Worm (Caenorhabditis elegans) whole organism, young adult: ENCODE data around the gene B0285.3.

ENCODE experiments used
- B0261.1 ChIP-seq: sonication (generic microtip); optimal IDR thresholded peaks from 2 replicates; lab custom pipeline; 2016; ENCODE audit warnings: mild to moderate bottlenecking, missing genetic modification characterization, moderate library complexity, missing compliant biosample characterization
- B0336.3 ChIP-seq: fragments of 200-800 bp; sonication (Bioruptor generic); IDR thresholded peaks from 2 replicates; pipeline ENCODE4 v1.3.6; 2022; ENCODE audit warnings: missing genetic modification characterization, missing compliant biosample characterization
- D2030.7 ChIP-seq: fragments of 200-800 bp; sonication (Bioruptor generic); IDR thresholded peaks from 2 replicates; pipeline ENCODE4 v1.3.6; 2022; ENCODE audit warnings: missing genetic modification reagents, missing genetic modification characterization, missing compliant biosample characterization
- F23B12.7 ChIP-seq: sonication (generic microtip); optimal IDR thresholded peaks from 2 replicates; lab custom pipeline; 2017; ENCODE audit warnings: missing genetic modification characterization, mild to moderate bottlenecking, missing compliant biosample characterization, antibody characterized with exemption, moderate library complexity; ENCODE audit not compliant: insufficient read depth
- F33H1.4 ChIP-seq: fragments of 200-800 bp; sonication (Bioruptor generic); IDR thresholded peaks from 2 replicates; pipeline ENCODE4 v1.3.6; 2022; ENCODE audit warnings: missing genetic modification reagents, missing genetic modification characterization, missing compliant biosample characterization
- F39B2.1 ChIP-seq: fragments of 200-800 bp; sonication (Bioruptor generic); IDR thresholded peaks from 2 replicates; pipeline ENCODE4 v1.3.6; 2022; ENCODE audit warnings: missing genetic modification reagents, missing genetic modification characterization, missing compliant biosample characterization
- F57A8.1 ChIP-seq: fragments of 200-800 bp; sonication (Bioruptor generic); optimal IDR thresholded peaks from 2 replicates; lab custom pipeline; 2018; ENCODE audit warnings: mild to moderate bottlenecking, missing genetic modification characterization, moderate library complexity, missing compliant biosample characterization
- F57C9.4 ChIP-seq: sonication (generic microtip); optimal IDR thresholded peaks from 2 replicates; lab custom pipeline; 2017; ENCODE audit warnings: mild to moderate bottlenecking, missing genetic modification characterization, missing compliant biosample characterization
- K11D2.4 ChIP-seq: fragments of 200-800 bp; sonication (Bioruptor generic); IDR thresholded peaks from 2 replicates; pipeline ENCODE4 v1.3.6; 2022; ENCODE audit warnings: missing genetic modification reagents, missing genetic modification characterization, missing compliant biosample characterization
- K12H6.12 ChIP-seq: fragments of 200-800 bp; sonication (Bioruptor generic); optimal IDR thresholded peaks from 2 replicates; lab custom pipeline; 2018; ENCODE audit warnings: mild to moderate bottlenecking, missing genetic modification characterization, missing compliant biosample characterization
- Y67H2A.10 ChIP-seq: fragments of 200-800 bp; sonication (Bioruptor generic); conservative IDR thresholded peaks from 2 replicates; pipeline ENCODE4 v1.3.6; 2022; ENCODE audit warnings: missing genetic modification reagents, missing genetic modification characterization, missing compliant biosample characterization
- Y95B8A.8 ChIP-seq: fragments of 200-800 bp; sonication (Bioruptor generic); IDR thresholded peaks from 2 replicates; pipeline ENCODE4 v1.3.6; 2022; ENCODE audit warnings: missing genetic modification reagents, missing genetic modification characterization, missing compliant biosample characterization
- ama-1 ChIP-seq, 3 experiments: fragments of 150-350 bp in 1 of 3; sonication (generic microtip) in 2 of 3; optimal IDR thresholded peaks; 2 replicates each; lab custom pipeline; 2014 to 2018; ENCODE audit warnings: missing biosample characterization in 2 of 3, missing genetic modification characterization in 2 of 3, missing genetic modification reagents in 2 of 3
- aptf-2 ChIP-seq: fragments of 200-800 bp; sonication (Bioruptor generic); conservative IDR thresholded peaks from 2 replicates; pipeline ENCODE4 v1.3.6; 2022; ENCODE audit warnings: missing genetic modification reagents, missing genetic modification characterization, missing compliant biosample characterization
- athp-1 ChIP-seq: sonication (generic microtip); optimal IDR thresholded peaks from 2 replicates; lab custom pipeline; 2017; ENCODE audit warnings: mild to moderate bottlenecking, missing genetic modification characterization, missing compliant biosample characterization
- attf-5 ChIP-seq: fragments of 200-800 bp; sonication (Bioruptor generic); optimal IDR thresholded peaks from 2 replicates; lab custom pipeline; 2018; ENCODE audit warnings: mild to moderate bottlenecking, missing genetic modification characterization, missing compliant biosample characterization
- cebp-2 ChIP-seq: fragments of 200-800 bp; sonication (Bioruptor generic); IDR thresholded peaks from 2 replicates; pipeline ENCODE4 v1.3.6; 2022; ENCODE audit warnings: missing genetic modification characterization, missing compliant biosample characterization
- ceh-40 ChIP-seq: fragments of 200-800 bp; sonication (Bioruptor generic); IDR thresholded peaks from 2 replicates; pipeline ENCODE4 v1.3.6; 2022; ENCODE audit warnings: missing genetic modification characterization, missing compliant biosample characterization
- dox-1 ChIP-seq: fragments of 200-800 bp; sonication (Bioruptor generic); IDR thresholded peaks from 2 replicates; pipeline ENCODE4 v1.3.6; 2022; ENCODE audit warnings: missing genetic modification reagents, missing genetic modification characterization, missing compliant biosample characterization
- dpl-1 ChIP-seq: fragments of 150-350 bp; optimal IDR thresholded peaks from 2 replicates; lab custom pipeline; 2014; ENCODE audit warnings: missing biosample characterization, missing genetic modification reagents, missing genetic modification characterization
- efl-1 ChIP-seq: fragments of 150-350 bp; optimal IDR thresholded peaks from 2 replicates; lab custom pipeline; 2014; ENCODE audit warnings: missing biosample characterization, missing genetic modification reagents, missing genetic modification characterization
- egl-18 ChIP-seq: fragments of 200-800 bp; sonication (Bioruptor generic); IDR thresholded peaks from 2 replicates; pipeline ENCODE4 v1.3.6; 2022; ENCODE audit warnings: missing genetic modification reagents, missing genetic modification characterization, missing compliant biosample characterization
- him-1 ChIP-seq: sonication (generic microtip); optimal IDR thresholded peaks from 2 replicates; lab custom pipeline; 2016; ENCODE audit warnings: missing genotype, missing genetic modification reagents, missing genetic modification characterization, missing compliant biosample characterization
- hlh-12 ChIP-seq: sonication (generic microtip); optimal IDR thresholded peaks from 2 replicates; lab custom pipeline; 2016; ENCODE audit warnings: missing genetic modification characterization, missing compliant biosample characterization
- hlh-26 ChIP-seq: fragments of 200-800 bp; sonication (Bioruptor generic); conservative IDR thresholded peaks from 2 replicates; pipeline ENCODE4 v1.3.6; 2022; ENCODE audit warnings: missing genetic modification reagents, missing genetic modification characterization, missing compliant biosample characterization
- hrde-1 ChIP-seq: sonication (generic microtip); optimal IDR thresholded peaks from 2 replicates; lab custom pipeline; 2016; ENCODE audit warnings: missing genetic modification characterization, mild to moderate bottlenecking, missing compliant biosample characterization, moderate library complexity, missing genotype, missing genetic modification reagents, borderline replicate concordance
- lag-1 ChIP-seq: fragments of 200-800 bp; sonication (Bioruptor generic); IDR thresholded peaks from 2 replicates; pipeline ENCODE4 v1.3.6; 2022; ENCODE audit warnings: missing genetic modification reagents, missing genetic modification characterization, missing compliant biosample characterization
- let-526 ChIP-seq: fragments of 200-800 bp; sonication (Bioruptor generic); IDR thresholded peaks from 2 replicates; pipeline ENCODE4 v1.3.6; 2022; ENCODE audit warnings: missing genetic modification reagents, missing genetic modification characterization, missing compliant biosample characterization
- lin-35 ChIP-seq, 3 experiments: fragments of 150-350 bp in 2 of 3; sonication (generic microtip) in 1 of 3; optimal IDR thresholded peaks; 2 replicates each; lab custom pipeline; 2014 to 2018; ENCODE audit warnings: missing biosample characterization in 3 of 3, missing genetic modification characterization in 3 of 3, missing genetic modification reagents in 3 of 3
- lin-40 ChIP-seq: sonication (generic microtip); optimal IDR thresholded peaks from 2 replicates; lab custom pipeline; 2016; ENCODE audit warnings: missing genetic modification characterization, mild to moderate bottlenecking, missing compliant biosample characterization, missing genotype, missing genetic modification reagents
- lin-54 ChIP-seq: fragments of 200-800 bp; sonication (Bioruptor generic); optimal IDR thresholded peaks from 2 replicates; lab custom pipeline; 2018; ENCODE audit warnings: mild to moderate bottlenecking, missing genetic modification characterization, missing compliant biosample characterization
- lir-1 ChIP-seq: fragments of 200-800 bp; sonication (Bioruptor generic); conservative IDR thresholded peaks from 2 replicates; pipeline ENCODE4 v1.3.6; 2022; ENCODE audit warnings: missing genetic modification reagents, missing genetic modification characterization, missing compliant biosample characterization
- madf-8 ChIP-seq: fragments of 200-800 bp; sonication (Bioruptor generic); conservative IDR thresholded peaks from 2 replicates; pipeline ENCODE4 v1.3.6; 2022; ENCODE audit warnings: missing genetic modification reagents, missing genetic modification characterization, missing compliant biosample characterization
- mxl-1 ChIP-seq: sonication (generic microtip); optimal IDR thresholded peaks from 2 replicates; lab custom pipeline; 2016; ENCODE audit warnings: missing genetic modification characterization, missing compliant biosample characterization
- nfya-1 ChIP-seq: sonication (generic microtip); optimal IDR thresholded peaks from 2 replicates; lab custom pipeline; 2017; ENCODE audit warnings: antibody characterized with exemption, missing compliant biosample characterization, missing genetic modification characterization, borderline replicate concordance; ENCODE audit not compliant: insufficient read depth
- nhr-120 ChIP-seq: fragments of 200-800 bp; sonication (Bioruptor generic); IDR thresholded peaks from 2 replicates; pipeline ENCODE4 v1.3.6; 2022; ENCODE audit warnings: missing genetic modification characterization, missing compliant biosample characterization
- nhr-179 ChIP-seq: sonication (generic microtip); optimal IDR thresholded peaks from 2 replicates; lab custom pipeline; 2016; ENCODE audit warnings: mild to moderate bottlenecking, missing genetic modification characterization, missing compliant biosample characterization
- nhr-27 ChIP-seq: fragments of 200-800 bp; sonication (Bioruptor generic); optimal IDR thresholded peaks from 2 replicates; lab custom pipeline; 2018; ENCODE audit warnings: mild to moderate bottlenecking, missing genetic modification characterization, moderate library complexity, missing compliant biosample characterization
- nhr-80 ChIP-seq: sonication (generic microtip); optimal IDR thresholded peaks from 2 replicates; lab custom pipeline; 2016; ENCODE audit warnings: missing genetic modification characterization, missing compliant biosample characterization
- pha-4 ChIP-seq: fragments of 150-350 bp; sonication (generic microtip); optimal IDR thresholded peaks from 2 replicates; lab custom pipeline; 2014; ENCODE audit warnings: missing biosample characterization, missing genetic modification reagents, missing genetic modification characterization
- rcor-1 ChIP-seq: fragments of 200-800 bp; sonication (Bioruptor generic); IDR thresholded peaks from 2 replicates; pipeline ENCODE4 v1.3.6; 2022; ENCODE audit warnings: missing genetic modification reagents, missing genetic modification characterization, missing compliant biosample characterization
- snpc-1.3 ChIP-seq: sonication (generic microtip); optimal IDR thresholded peaks from 2 replicates; lab custom pipeline; 2017; ENCODE audit warnings: missing genetic modification characterization, mild to moderate bottlenecking, missing compliant biosample characterization, antibody characterized with exemption, moderate library complexity, missing genotype, missing genetic modification reagents; ENCODE audit not compliant: insufficient read depth
- snpc-4 ChIP-seq, 5 experiments: fragments of 150-350 bp in 1 of 5; sonication (generic microtip) in 4 of 5; optimal IDR thresholded peaks; 2 replicates each; lab custom pipeline; 2014 to 2018; ENCODE audit warnings: missing genetic modification characterization in 5 of 5, missing biosample characterization in 3 of 5, antibody characterized with exemption in 2 of 5, mild to moderate bottlenecking in 2 of 5, missing compliant biosample characterization in 2 of 5, missing genotype in 2 of 5, moderate library complexity in 2 of 5, missing genetic modification reagents in 1 of 5
- somi-1 ChIP-seq: fragments of 200-800 bp; sonication (Bioruptor generic); optimal IDR thresholded peaks from 2 replicates; lab custom pipeline; 2018; ENCODE audit warnings: mild to moderate bottlenecking, missing genetic modification characterization, missing compliant biosample characterization
- tbp1 ChIP-seq: fragments of 200-800 bp; sonication (Bioruptor generic); optimal IDR thresholded peaks from 2 replicates; lab custom pipeline; 2018; ENCODE audit warnings: mild to moderate bottlenecking, missing genetic modification characterization, missing compliant biosample characterization
- tbx-9 ChIP-seq: sonication (generic microtip); optimal IDR thresholded peaks from 2 replicates; lab custom pipeline; 2016; ENCODE audit warnings: borderline replicate concordance, missing genetic modification characterization, inconsistent platforms, missing compliant biosample characterization
- ztf-22 ChIP-seq: fragments of 200-800 bp; sonication (Bioruptor generic); optimal IDR thresholded peaks from 2 replicates; lab custom pipeline; 2018; ENCODE audit warnings: mild to moderate bottlenecking, missing genetic modification characterization, moderate library complexity, missing compliant biosample characterization
- ztf-3 ChIP-seq: fragments of 200-800 bp; sonication (Bioruptor generic); optimal IDR thresholded peaks from 2 replicates; lab custom pipeline; 2018; ENCODE audit warnings: mild to moderate bottlenecking, missing genetic modification characterization, missing compliant biosample characterization

B0285.3 gene

DNA sequence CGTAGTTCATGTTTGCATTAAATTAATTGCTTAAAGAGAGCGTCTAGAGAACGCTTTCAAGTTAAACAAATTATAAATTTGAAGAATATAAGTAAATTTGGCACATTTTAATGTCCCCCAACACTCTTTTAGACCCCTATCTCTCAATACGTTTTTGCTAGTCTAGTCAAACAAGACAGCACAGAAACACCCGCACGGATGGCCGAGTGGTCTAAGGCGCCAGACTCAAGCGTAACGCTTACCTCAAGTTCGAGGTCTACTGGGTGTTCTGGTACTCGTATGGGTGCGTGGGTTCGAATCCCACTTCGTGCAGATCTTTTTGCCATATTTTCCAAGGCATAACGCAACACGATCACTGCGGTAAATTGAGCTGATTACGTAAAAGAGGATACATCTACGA, 19.2 kb upstream of the B0285.3 start (continued):
- TF ChIP-seq F33H1.4 (peak; percentile 24; the same call in 1 of the 2 replicates), F57A8.1 (GFP tag; lab: Kevin White, UChicago) (no peak), snpc-1.3 (tag; lab: Kevin White, UChicago) (no peak), efl-1 (GFP tag; lab: Kevin White, UChicago) (no peak), snpc-4 (GFP tag; optimal IDR thresholded peaks at IDR 0.05; lab: Kevin White, UChicago) (no peak), snpc-4 (tag; optimal IDR thresholded peaks at IDR 0.05; lab: Kevin White, UChicago) (peak in 2 of 4 experiments; percentile 18 to 60), lin-35 (GFP tag; optimal IDR thresholded peaks at IDR 0.05; lab: Kevin White, UChicago) (no peak), lag-1 (GFP tag; lab: Robert Waterston, UW) (no peak), K12H6.12 (tag; lab: Kevin White, UChicago) (no peak), B0261.1 (tag; lab: Kevin White, UChicago) (peak; percentile 67), Y67H2A.10 (no peak), tbx-9 (tag; lab: Kevin White, UChicago) (no peak), somi-1 (GFP tag; lab: Kevin White, UChicago) (no peak), ceh-40 (GFP tag; lab: Robert Waterston, UW) (no peak), athp-1 (tag; lab: Kevin White, UChicago) (peak; percentile 10), F57C9.4 (tag; lab: Kevin White, UChicago) (no peak), egl-18 (GFP tag; lab: Robert Waterston, UW) (no peak), nhr-179 (tag; lab: Kevin White, UChicago) (no peak), B0336.3 (GFP tag; lab: Robert Waterston, UW) (no peak), D2030.7 (GFP tag; lab: Robert Waterston, UW) (peak; percentile 62), nhr-80 (tag; lab: Kevin White, UChicago) (peak; percentile 4), rcor-1 (GFP tag; lab: Robert Waterston, UW) (0 out of 2 replicates have a peak, but pooled peaks have one; percentile 7), hlh-26 (GFP tag; lab: Robert Waterston, UW) (no peak), dpl-1 (no peak), K11D2.4 (GFP tag; lab: Robert Waterston, UW) (no peak), pha-4 (no peak), F39B2.1 (no peak), him-1 (tag; lab: Kevin White, UChicago) (peak; percentile 73), madf-8 (0 out of 2 replicates have a peak, but pooled peaks have one; percentile 19), lin-54 (GFP tag; lab: Kevin White, UChicago) (no peak), tbp1 (GFP tag; lab: Kevin White, UChicago) (peak; percentile 90), nhr-27 (tag; lab: Kevin White, UChicago) (no peak), lir-1 (GFP tag; lab: Robert Waterston, UW) (no peak), cebp-2 (GFP tag; lab: Robert Waterston, UW) (no peak), lin-40 (tag; lab: Kevin White, UChicago) (no peak), mxl-1 (tag; lab: Kevin White, UChicago) (peak; percentile 45), aptf-2 (no peak), hrde-1 (tag; lab: Kevin White, UChicago) (no peak), nhr-120 (GFP tag; lab: Robert Waterston, UW) (no peak), F23B12.7 (tag; lab: Kevin White, UChicago) (no peak), nfya-1 (tag; lab: Kevin White, UChicago) (no peak), ztf-3 (no peak), attf-5 (GFP tag; lab: Kevin White, UChicago) (no peak), hlh-12 (tag; lab: Kevin White, UChicago) (no peak), ama-1 (optimal IDR thresholded peaks at IDR 0.05; lab: Kevin White, UChicago) (no peak), ama-1 (GFP tag; optimal IDR thresholded peaks at IDR 0.05; lab: Kevin White, UChicago) (peak; percentile 12 to 49), ztf-22 (no peak), Y95B8A.8 (GFP tag; lab: Robert Waterston, UW) (no peak), dox-1 (peak; percentile 50; the same call in 1 of the 2 replicates), let-526 (no peak)
